Worm (Caenorhabditis elegans) whole organism, L4 larva: ENCODE measurements around the gene Y50D4B.4.

Experiments used
- F26F4.8 ChIP-seq: fragments of 200-800 bp; sonication (Bioruptor generic); conservative IDR thresholded peaks from 2 replicates; pipeline ENCODE4 v1.3.6; 2022; ENCODE audit warnings: missing genetic modification characterization, missing compliant biosample characterization
- F37D6.2 ChIP-seq: sonication (generic microtip); optimal IDR thresholded peaks from 2 replicates; lab custom pipeline; 2016; ENCODE audit warnings: mild to moderate bottlenecking, missing genetic modification characterization, missing compliant biosample characterization
- F49E8.2 ChIP-seq: sonication (generic microtip); optimal IDR thresholded peaks from 2 replicates; lab custom pipeline; 2016; ENCODE audit warnings: missing compliant biosample characterization, mild to moderate bottlenecking, missing genetic modification characterization, borderline replicate concordance
- R02D3.7 ChIP-seq: fragments of 150-350 bp; sonication (generic microtip); optimal IDR thresholded peaks from 3 replicates; lab custom pipeline; 2014; ENCODE audit warnings: missing biosample characterization, missing genetic modification characterization
- T26A8.4 ChIP-seq: fragments of 200-800 bp; sonication (Bioruptor generic); IDR thresholded peaks from 2 replicates; pipeline ENCODE4 v1.3.6; 2022; ENCODE audit warnings: missing genetic modification characterization, missing compliant biosample characterization
- Y105C5A.15 ChIP-seq: fragments of 200-800 bp; sonication (Bioruptor generic); IDR thresholded peaks from 2 replicates; pipeline ENCODE4 v1.3.6; 2022; ENCODE audit warnings: missing genetic modification characterization, missing compliant biosample characterization
- Y48G9A.11 ChIP-seq: fragments of 200-800 bp; sonication (Bioruptor generic); IDR thresholded peaks from 2 replicates; pipeline ENCODE4 v1.3.6; 2022; ENCODE audit warnings: missing genetic modification reagents, missing genetic modification characterization, missing compliant biosample characterization
- Y75B8A.6 ChIP-seq: fragments of 200-800 bp; sonication (Bioruptor generic); IDR thresholded peaks from 2 replicates; pipeline ENCODE4 v1.3.6; 2022; ENCODE audit warnings: missing genetic modification reagents, missing genetic modification characterization, missing compliant biosample characterization
- ZK546.5 ChIP-seq, 2 experiments: sonication (generic microtip); optimal IDR thresholded peaks; 2 replicates each; lab custom pipeline; 2017; ENCODE audit warnings: missing biosample characterization in 2 of 2, missing genetic modification characterization in 2 of 2
- arid-1 ChIP-seq: fragments of 200-800 bp; sonication (Bioruptor generic); conservative IDR thresholded peaks from 2 replicates; pipeline ENCODE4 v1.3.6; 2022; ENCODE audit warnings: missing genetic modification reagents, missing genetic modification characterization, missing compliant biosample characterization
- ceh-20 ChIP-seq: fragments of 200-800 bp; sonication (Bioruptor generic); IDR thresholded peaks from 2 replicates; pipeline ENCODE4 v1.3.6; 2022; ENCODE audit warnings: missing genetic modification reagents, missing genetic modification characterization, missing compliant biosample characterization
- ceh-28 ChIP-seq: fragments of 150-350 bp; optimal IDR thresholded peaks from 2 replicates; lab custom pipeline; 2014; ENCODE audit warnings: missing biosample characterization, missing genetic modification reagents, missing genetic modification characterization
- daf-12 ChIP-seq: fragments of 150-350 bp; optimal IDR thresholded peaks from 2 replicates; lab custom pipeline; 2014; ENCODE audit warnings: missing biosample characterization, missing genetic modification reagents, missing genetic modification characterization
- daf-8 ChIP-seq: fragments of 200-800 bp; sonication (Bioruptor generic); IDR thresholded peaks from 2 replicates; pipeline ENCODE4 v1.3.6; 2022; ENCODE audit warnings: missing genetic modification characterization, missing compliant biosample characterization
- dmd-6 ChIP-seq: fragments of 200-800 bp; sonication (Bioruptor generic); IDR thresholded peaks from 2 replicates; pipeline ENCODE4 v1.3.6; 2022; ENCODE audit warnings: missing genetic modification reagents, missing genetic modification characterization, missing compliant biosample characterization
- dmd-9 ChIP-seq: fragments of 200-800 bp; sonication (Bioruptor generic); IDR thresholded peaks from 2 replicates; pipeline ENCODE4 v1.3.6; 2022; ENCODE audit warnings: missing genetic modification reagents, missing genetic modification characterization, missing compliant biosample characterization
- dve-1 ChIP-seq: sonication (generic microtip); optimal IDR thresholded peaks from 2 replicates; lab custom pipeline; 2017; ENCODE audit warnings: antibody characterized with exemption, mild to moderate bottlenecking, missing genetic modification characterization, missing compliant biosample characterization; ENCODE audit not compliant: insufficient read depth
- egl-27 ChIP-seq: sonication (generic microtip); optimal IDR thresholded peaks from 3 replicates; lab custom pipeline; 2017; ENCODE audit warnings: missing biosample characterization, missing genetic modification reagents, missing genetic modification characterization
- egl-43 ChIP-seq: fragments of 200-800 bp; sonication (Bioruptor generic); IDR thresholded peaks from 2 replicates; pipeline ENCODE4 v1.3.6; 2022; ENCODE audit warnings: missing genetic modification reagents, missing genetic modification characterization, missing compliant biosample characterization
- hlh-11 ChIP-seq: fragments of 200-800 bp; sonication (Bioruptor generic); optimal IDR thresholded peaks from 2 replicates; lab custom pipeline; 2018; ENCODE audit warnings: mild to moderate bottlenecking, missing genetic modification characterization, missing compliant biosample characterization
- hlh-30 ChIP-seq: sonication (generic microtip); optimal IDR thresholded peaks from 2 replicates; lab custom pipeline; 2017; ENCODE audit warnings: antibody characterized with exemption, mild to moderate bottlenecking, missing genetic modification characterization, missing compliant biosample characterization; ENCODE audit not compliant: insufficient read depth
- hmg-1.1 ChIP-seq: fragments of 200-800 bp; sonication (Bioruptor generic); IDR thresholded peaks from 2 replicates; pipeline ENCODE4 v1.3.6; 2022; ENCODE audit warnings: missing genetic modification reagents, missing genetic modification characterization, missing compliant biosample characterization
- jun-1 ChIP-seq: fragments of 150-350 bp; optimal IDR thresholded peaks from 2 replicates; lab custom pipeline; 2014; ENCODE audit warnings: missing biosample characterization, missing genetic modification reagents, missing genetic modification characterization
- lim-7 ChIP-seq: fragments of 200-800 bp; sonication (Bioruptor generic); IDR thresholded peaks from 2 replicates; pipeline ENCODE4 v1.3.6; 2022; ENCODE audit warnings: missing genetic modification characterization, missing compliant biosample characterization
- lin-1 ChIP-seq: fragments of 200-800 bp; sonication (Bioruptor generic); IDR thresholded peaks from 2 replicates; pipeline ENCODE4 v1.3.6; 2022; ENCODE audit warnings: missing genetic modification reagents, missing genetic modification characterization, missing compliant biosample characterization
- lin-38 ChIP-seq: fragments of 200-800 bp; sonication (Bioruptor generic); IDR thresholded peaks from 2 replicates; pipeline ENCODE4 v1.3.6; 2022; ENCODE audit warnings: missing genetic modification reagents, missing genetic modification characterization, missing compliant biosample characterization
- lir-3 ChIP-seq: sonication (generic microtip); optimal IDR thresholded peaks from 2 replicates; lab custom pipeline; 2016; ENCODE audit warnings: mild to moderate bottlenecking, missing genetic modification characterization, missing compliant biosample characterization
- mdl-1 ChIP-seq, 2 experiments: fragments of 150-350 bp in 1 of 2; sonication (generic microtip) in 1 of 2; optimal IDR thresholded peaks; 2 replicates each; lab custom pipeline; 2014 to 2017; ENCODE audit warnings: missing biosample characterization in 2 of 2, missing genetic modification characterization in 2 of 2
- mep-1 ChIP-seq: fragments of 150-350 bp; sonication (generic microtip); optimal IDR thresholded peaks from 3 replicates; lab custom pipeline; 2014; ENCODE audit warnings: missing biosample characterization, missing genetic modification characterization
- mxl-2 ChIP-seq: fragments of 200-800 bp; sonication (Bioruptor generic); conservative IDR thresholded peaks from 2 replicates; pipeline ENCODE4 v1.3.6; 2022; ENCODE audit warnings: missing genetic modification reagents, missing genetic modification characterization, missing compliant biosample characterization
- nhr-11 ChIP-seq: fragments of 150-350 bp; optimal IDR thresholded peaks from 2 replicates; lab custom pipeline; 2014; ENCODE audit warnings: missing biosample characterization, missing genetic modification characterization
- nhr-111 ChIP-seq: fragments of 200-800 bp; sonication (Bioruptor generic); optimal IDR thresholded peaks from 2 replicates; lab custom pipeline; 2018; ENCODE audit warnings: mild to moderate bottlenecking, missing genetic modification characterization, missing compliant biosample characterization
- nhr-25 ChIP-seq: sonication (generic microtip); optimal IDR thresholded peaks from 2 replicates; lab custom pipeline; 2017; ENCODE audit warnings: missing genetic modification characterization, mild to moderate bottlenecking, missing compliant biosample characterization, antibody characterized with exemption, moderate library complexity, borderline replicate concordance; ENCODE audit not compliant: insufficient read depth
- nhr-28 ChIP-seq: fragments of 150-350 bp; optimal IDR thresholded peaks from 2 replicates; lab custom pipeline; 2014; ENCODE audit warnings: missing biosample characterization, missing genetic modification characterization
- nhr-42 ChIP-seq: fragments of 200-800 bp; sonication (Bioruptor generic); IDR thresholded peaks from 2 replicates; pipeline ENCODE4 v1.3.6; 2022; ENCODE audit warnings: missing genetic modification characterization, missing compliant biosample characterization
- nhr-48 ChIP-seq: sonication (generic microtip); optimal IDR thresholded peaks from 2 replicates; lab custom pipeline; 2016; ENCODE audit warnings: mild to moderate bottlenecking, missing genetic modification characterization, missing compliant biosample characterization
- php-3 ChIP-seq: fragments of 200-800 bp; sonication (Bioruptor generic); IDR thresholded peaks from 2 replicates; pipeline ENCODE4 v1.3.6; 2022; ENCODE audit warnings: missing genetic modification reagents, missing genetic modification characterization, missing compliant biosample characterization
- pqm-1 ChIP-seq: sonication (generic microtip); optimal IDR thresholded peaks from 2 replicates; lab custom pipeline; 2017; ENCODE audit warnings: missing biosample characterization, missing genetic modification characterization
- rbr-2 ChIP-seq: sonication (generic microtip); optimal IDR thresholded peaks from 2 replicates; lab custom pipeline; 2016; ENCODE audit warnings: missing genotype, missing genetic modification characterization, missing compliant biosample characterization
- sdz-12 ChIP-seq: fragments of 200-800 bp; sonication (Bioruptor generic); optimal IDR thresholded peaks from 2 replicates; lab custom pipeline; 2018; ENCODE audit warnings: mild to moderate bottlenecking, missing genetic modification characterization, missing compliant biosample characterization
- set-16 ChIP-seq: fragments of 200-800 bp; sonication (Bioruptor generic); IDR thresholded peaks from 2 replicates; pipeline ENCODE4 v1.3.6; 2022; ENCODE audit warnings: missing genetic modification reagents, missing genetic modification characterization, missing compliant biosample characterization
- snpc-1.2 ChIP-seq: fragments of 200-800 bp; sonication (Bioruptor generic); IDR thresholded peaks from 2 replicates; pipeline ENCODE4 v1.3.6; 2022; ENCODE audit warnings: missing genetic modification reagents, missing genetic modification characterization, missing compliant biosample characterization
- tra-1 ChIP-seq: fragments of 200-800 bp; sonication (Bioruptor generic); IDR thresholded peaks from 2 replicates; pipeline ENCODE4 v1.3.6; 2022; ENCODE audit warnings: missing genetic modification reagents, missing genetic modification characterization, missing compliant biosample characterization
- zfp-2 ChIP-seq: sonication (generic microtip); optimal IDR thresholded peaks from 2 replicates; lab custom pipeline; 2016; ENCODE audit warnings: mild to moderate bottlenecking, missing genetic modification characterization, missing compliant biosample characterization
- zip-11 ChIP-seq: fragments of 200-800 bp; sonication (Bioruptor generic); IDR thresholded peaks from 2 replicates; pipeline ENCODE4 v1.3.6; 2022; ENCODE audit warnings: missing genetic modification characterization, missing compliant biosample characterization
- zip-2 ChIP-seq: fragments of 150-350 bp; optimal IDR thresholded peaks from 2 replicates; lab custom pipeline; 2014; ENCODE audit warnings: missing biosample characterization, missing genetic modification characterization
- ztf-11 ChIP-seq: fragments of 150-350 bp; optimal IDR thresholded peaks from 2 replicates; lab custom pipeline; 2014; ENCODE audit warnings: missing biosample characterization, missing genetic modification characterization

Gene Y50D4B.4

ce11 chrV:1052559-1053064, 39.8 kb upstream of the Y50D4B.4 start, which contains the start of gene K10C9.4:
Gene K10C9.4 (minus strand): TSS chrV:1053014.
- TF ChIP-seq hmg-1.1 (0 out of 2 replicates have a peak, but pooled peaks have one; percentile 15), mxl-2 (no peak), arid-1 (GFP tag; lab: Robert Waterston, UW) (0 out of 2 replicates have a peak, but pooled peaks have one; percentile 21)

ce11 chrV:1053385-1053784, 39.1 kb upstream of the Y50D4B.4 start:
- TF ChIP-seq R02D3.7 (no peak), jun-1 (no peak), lin-38 (GFP tag; lab: Robert Waterston, UW) (no peak), egl-43 (GFP tag; lab: Robert Waterston, UW) (no peak), tra-1 (GFP tag; lab: Robert Waterston, UW) (no peak)

- TF ChIP-seq hlh-30, result no peak
- no peak for TF ChIP-seq ceh-20 (GFP tag; lab: Robert Waterston, UW)
- no peak for TF ChIP-seq lir-3
- no peak for TF ChIP-seq nhr-111 (GFP tag; lab: Kevin White, UChicago)
- peak; percentile 86 for TF ChIP-seq nhr-28
- TF ChIP-seq lim-7 (GFP tag; lab: Robert Waterston, UW), result no peak
- TF ChIP-seq mep-1 (tag; lab: Kevin White, UChicago), result no peak
- TF ChIP-seq F26F4.8 (GFP tag; lab: Robert Waterston, UW), result no peak
- TF ChIP-seq nhr-48 (tag; lab: Kevin White, UChicago), result no peak
- TF ChIP-seq set-16, result no peak
- TF ChIP-seq F49E8.2 (tag; lab: Kevin White, UChicago), result no peak
- TF ChIP-seq nhr-42, result no peak
- no peak for TF ChIP-seq egl-27 (tag; lab: Kevin White, UChicago)
- TF ChIP-seq dmd-9, result no peak
- no peak for TF ChIP-seq Y48G9A.11
- no peak for TF ChIP-seq zfp-2 (tag; lab: Kevin White, UChicago)
- no peak for TF ChIP-seq nhr-11 (tag; lab: Kevin White, UChicago)
- peak; percentile 58; the same call in 1 of the 2 replicates for TF ChIP-seq dmd-6 (GFP tag; lab: Robert Waterston, UW)
- no peak for TF ChIP-seq zip-2 (tag; lab: Kevin White, UChicago)
- no peak for TF ChIP-seq F37D6.2
- TF ChIP-seq pqm-1 (tag; lab: Kevin White, UChicago), result peak; percentile 76
- no peak for TF ChIP-seq ZK546.5 (tag; optimal IDR thresholded peaks at IDR 0.05; lab: Kevin White, UChicago)
- 0 out of 2 replicates have a peak, but pooled peaks have one; percentile 7 for TF ChIP-seq php-3 (GFP tag; lab: Robert Waterston, UW)
- TF ChIP-seq hlh-11 (tag; lab: Kevin White, UChicago), result peak; percentile 61
- no peak for TF ChIP-seq rbr-2 (tag; lab: Kevin White, UChicago)
- TF ChIP-seq zip-11 (GFP tag; lab: Robert Waterston, UW), result no peak
- no peak for TF ChIP-seq ztf-11 (tag; lab: Kevin White, UChicago)
- TF ChIP-seq nhr-25 (tag; lab: Kevin White, UChicago), result no peak
- no peak for TF ChIP-seq lin-1 (GFP tag; lab: Robert Waterston, UW)
- TF ChIP-seq T26A8.4 (GFP tag; lab: Robert Waterston, UW), result no peak
- TF ChIP-seq sdz-12, result no peak
- no peak for TF ChIP-seq ceh-28 (tag; lab: Kevin White, UChicago)
- no peak for TF ChIP-seq daf-12
- TF ChIP-seq snpc-1.2 (GFP tag; lab: Robert Waterston, UW), result no peak
- TF ChIP-seq Y75B8A.6 (GFP tag; lab: Robert Waterston, UW), result no peak
- TF ChIP-seq Y105C5A.15, result no peak
- TF ChIP-seq mdl-1 (tag; optimal IDR thresholded peaks at IDR 0.05; lab: Kevin White, UChicago), result no peak
- TF ChIP-seq dve-1 (tag; lab: Kevin White, UChicago), result no peak
- TF ChIP-seq daf-8 (GFP tag; lab: Robert Waterston, UW), result no peak
Observed at ce11 chrV:1060219-1060863, 32.1 kb upstream of the Y50D4B.4 start.
